Worm (Caenorhabditis elegans) whole organism, L3 larva: Measurements from ENCODE around the gene R03H10.11.

ENCODE experiments used
- R02D3.7 ChIP-seq: fragments of 150-350 bp; optimal IDR thresholded peaks from 2 replicates; lab custom pipeline; 2014; ENCODE audit warnings: missing biosample characterization, missing genetic modification characterization
- ZK546.5 ChIP-seq: sonication (generic microtip); optimal IDR thresholded peaks from 2 replicates; lab custom pipeline; 2017; ENCODE audit warnings: missing biosample characterization, missing genetic modification characterization
- fos-1 ChIP-seq: fragments of 150-350 bp; optimal IDR thresholded peaks from 2 replicates; lab custom pipeline; 2014; ENCODE audit warnings: missing biosample characterization, missing genetic modification characterization
- nfya-1 ChIP-seq: sonication (generic microtip); optimal IDR thresholded peaks from 2 replicates; lab custom pipeline; 2017; ENCODE audit warnings: missing genetic modification characterization, mild to moderate bottlenecking, missing compliant biosample characterization, antibody characterized with exemption, moderate library complexity; ENCODE audit not compliant: insufficient read depth
- nhr-11 ChIP-seq: fragments of 150-350 bp; optimal IDR thresholded peaks from 2 replicates; lab custom pipeline; 2014; ENCODE audit warnings: missing biosample characterization, missing genetic modification characterization
- nhr-23 ChIP-seq: fragments of 150-350 bp; optimal IDR thresholded peaks from 2 replicates; lab custom pipeline; 2014; ENCODE audit warnings: missing biosample characterization, missing genetic modification reagents, missing genetic modification characterization
- nhr-43 ChIP-seq: sonication (generic microtip); optimal IDR thresholded peaks from 2 replicates; lab custom pipeline; 2016; ENCODE audit warnings: mild to moderate bottlenecking, missing genetic modification characterization, missing compliant biosample characterization; ENCODE audit not compliant: poor library complexity, severe bottlenecking
- nhr-77 ChIP-seq: fragments of 150-350 bp; optimal IDR thresholded peaks from 2 replicates; lab custom pipeline; 2014; ENCODE audit warnings: missing biosample characterization, missing genetic modification characterization
- sea-2 ChIP-seq: fragments of 150-350 bp; sonication (generic microtip); optimal IDR thresholded peaks from 4 replicates; lab custom pipeline; 2014; ENCODE audit warnings: missing biosample characterization, missing genetic modification reagents, missing genetic modification characterization

DNA sequence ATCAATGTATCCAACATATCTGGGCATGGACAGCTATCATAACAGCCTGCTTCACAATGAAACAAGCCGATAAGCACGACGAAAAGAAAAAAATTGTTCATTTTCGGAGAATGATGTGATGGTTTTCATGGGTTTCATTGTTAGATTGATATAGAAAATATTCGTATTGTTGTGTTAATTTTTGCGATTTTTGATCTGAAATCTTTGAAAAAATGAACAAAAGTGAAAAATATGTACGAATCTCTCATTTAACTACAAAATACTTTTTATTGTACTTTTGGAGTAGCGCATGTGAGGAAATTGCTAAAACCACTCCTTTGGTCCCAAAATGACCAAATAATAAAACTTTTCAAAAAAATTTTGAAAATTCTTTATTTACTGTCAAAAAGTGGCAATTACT lies 12.0 kb upstream of the R03H10.11 start, which contains the start of gene R03H10.5:
- no peak for TF ChIP-seq fos-1 (tag; lab: Kevin White, UChicago)
- no peak for TF ChIP-seq nhr-23 (tag; lab: Kevin White, UChicago)
- TF ChIP-seq ZK546.5 = no peak
- no peak for TF ChIP-seq R02D3.7 (tag; lab: Kevin White, UChicago)
- no peak for TF ChIP-seq nfya-1 (tag; lab: Kevin White, UChicago)
- TF ChIP-seq nhr-11 (tag; lab: Kevin White, UChicago) = no peak
- no peak for TF ChIP-seq nhr-43 (tag; lab: Kevin White, UChicago)
- no peak for TF ChIP-seq sea-2 (GFP tag; lab: Kevin White, UChicago)
- TF ChIP-seq nhr-77 (tag; lab: Kevin White, UChicago) = no peak
